Fruit fly (Drosophila melanogaster): ENCODE results near the gene CG32277.

Gene CG32277

dm6 chr3L:3246378-3247129, 41.3 kb upstream of the CG32277 start (continued):
- TF ChIP-seq achi (GFP tag; optimal IDR thresholded peaks at IDR 0.05) (peak; percentile 85), CG6163 (GFP tag; IDR thresholded peaks at IDR 0.05) (peak; percentile 99), fd85E (GFP tag; optimal IDR thresholded peaks at IDR 0.05) (peak; percentile 65), Hr38 (GFP tag; optimal IDR thresholded peaks at IDR 0.05) (no peak), CG3919 (GFP tag; optimal IDR thresholded peaks at IDR 0.05) (peak; percentile 87), CG11902 (GFP tag; optimal IDR thresholded peaks at IDR 0.05) (peak; percentile 63), lz (GFP tag; optimal IDR thresholded peaks at IDR 0.05) (peak; percentile 86), spab (GFP tag; optimal IDR thresholded peaks at IDR 0.05) (peak; percentile 100), CG6792 (GFP tag; optimal IDR thresholded peaks at IDR 0.05) (peak; percentile 87), CG11762 (GFP tag; optimal IDR thresholded peaks at IDR 0.05; ENCODE audit: insufficient read depth) (peak; percentile 95)

dm6 chr3L:3245189-3245588, 39.9 kb upstream of the CG32277 start:
- TF ChIP-seq vri (GFP tag; optimal IDR thresholded peaks at IDR 0.05) (peak; percentile 81), Met (GFP tag; optimal IDR thresholded peaks at IDR 0.05) (peak; percentile 92), CG6276 (GFP tag; optimal IDR thresholded peaks at IDR 0.05) (no peak), Sox102F (GFP tag; optimal IDR thresholded peaks at IDR 0.05) (peak; percentile 88), CG34406 (GFP tag; optimal IDR thresholded peaks at IDR 0.05) (peak; percentile 89), Hr39 (GFP tag; optimal IDR thresholded peaks at IDR 0.05) (peak; percentile 78), Sox14 (GFP tag; optimal IDR thresholded peaks at IDR 0.05) (peak; percentile 71), Blimp-1 (GFP tag; optimal IDR thresholded peaks at IDR 0.05) (peak; percentile 47), CG11762 (GFP tag; optimal IDR thresholded peaks at IDR 0.05; ENCODE audit: insufficient read depth) (peak; percentile 79), acj6 (GFP tag; optimal IDR thresholded peaks at IDR 0.05) (peak; percentile 88), dsx (GFP tag; optimal IDR thresholded peaks at IDR 0.05; ENCODE audit: poor library complexity, severe bottlenecking) (peak; percentile 91), CG6808 (GFP tag; optimal IDR thresholded peaks at IDR 0.05) (peak; percentile 91), fd59A (GFP tag; optimal IDR thresholded peaks at IDR 0.05) (peak; percentile 90), eg (GFP tag; IDR thresholded peaks at IDR 0.05) (no peak), topi (GFP tag; optimal IDR thresholded peaks at IDR 0.05) (peak; percentile 83), CG8319 (GFP tag; optimal IDR thresholded peaks at IDR 0.05) (peak; percentile 68), dac (GFP tag; optimal IDR thresholded peaks at IDR 0.05) (no peak), CG32006 (GFP tag; optimal IDR thresholded peaks at IDR 0.05) (peak; percentile 50), CG11902 (GFP tag; optimal IDR thresholded peaks at IDR 0.05) (peak; percentile 47), achi (GFP tag; optimal IDR thresholded peaks at IDR 0.05) (peak; percentile 87), Ets96B (tag; optimal IDR thresholded peaks at IDR 0.05) (peak; percentile 92), CG11294 (GFP tag; IDR thresholded peaks at IDR 0.05) (no peak), CG15336 (GFP tag; IDR thresholded peaks at IDR 0.05) (peak; percentile 67), Eip93F (GFP tag; optimal IDR thresholded peaks at IDR 0.05) (peak; percentile 85), CG7368 (GFP tag; optimal IDR thresholded peaks at IDR 0.05) (peak; percentile 49), CG3032 (tag; optimal IDR thresholded peaks at IDR 0.05) (peak; percentile 92), Gug (GFP tag; IDR thresholded peaks at IDR 0.05) (peak; percentile 56), CG31627 (GFP tag; optimal IDR thresholded peaks at IDR 0.05) (peak; percentile 79), CG10669 (GFP tag; optimal IDR thresholded peaks at IDR 0.05) (peak; percentile 88), Hr4 (GFP tag; optimal IDR thresholded peaks at IDR 0.05) (peak; percentile 36), CG8632 (GFP tag; optimal IDR thresholded peaks at IDR 0.05) (peak; percentile 92), CG4318 (GFP tag; optimal IDR thresholded peaks at IDR 0.05) (no peak), CG6792 (GFP tag; optimal IDR thresholded peaks at IDR 0.05) (peak; percentile 87), CG6854 (GFP tag; optimal IDR thresholded peaks at IDR 0.05) (no peak), fd85E (GFP tag; optimal IDR thresholded peaks at IDR 0.05) (no peak), CG9139 (GFP tag; optimal IDR thresholded peaks at IDR 0.05) (peak; percentile 74), cyc (GFP tag; optimal IDR thresholded peaks at IDR 0.05) (peak; percentile 75), Ets21C (GFP tag; optimal IDR thresholded peaks at IDR 0.05) (peak; percentile 67), CG1621 (tag; optimal IDR thresholded peaks at IDR 0.05) (peak; percentile 88), CG10631 (GFP tag; optimal IDR thresholded peaks at IDR 0.05) (peak; percentile 88), salr (GFP tag; optimal IDR thresholded peaks at IDR 0.05) (peak; percentile 75 to 80), CG8119 (GFP tag; IDR thresholded peaks at IDR 0.05) (peak; percentile 82), Eip78C (GFP tag) (peak; percentile 96), CG3919 (GFP tag; optimal IDR thresholded peaks at IDR 0.05) (peak; percentile 78)
